Fruit fly (Drosophila melanogaster) whole organism, embryonic: ENCODE measurements around the gene Mvb12.
A peak's percentile ranks its signal among the peaks of the same experiment; 100 is the strongest.

Source experiments
- Abd-B ChIP-seq: fragments of 200-800 bp; sonication (Bioruptor generic); optimal IDR thresholded peaks from 2 replicates; lab custom pipeline; 2018; ENCODE audit warnings: missing biosample characterization, mild to moderate bottlenecking, missing genetic modification characterization, moderate library complexity
- Atf-2 ChIP-seq: fragments of 200-800 bp; sonication (Bioruptor generic); optimal IDR thresholded peaks from 2 replicates; lab custom pipeline; 2016; ENCODE audit warnings: missing biosample characterization, missing genetic modification characterization
- CG10462 ChIP-seq: fragments of 200-800 bp; sonication (Bioruptor generic); optimal IDR thresholded peaks from 2 replicates; lab custom pipeline; 2016; ENCODE audit warnings: missing biosample characterization, missing genetic modification characterization
- CG11723 ChIP-seq: fragments of 200-800 bp; sonication (Bioruptor generic); optimal IDR thresholded peaks from 2 replicates; lab custom pipeline; 2017; ENCODE audit warnings: missing biosample characterization, mild to moderate bottlenecking, missing genetic modification characterization
- CG17385 ChIP-seq: fragments of 200-800 bp; sonication (Bioruptor generic); optimal IDR thresholded peaks from 3 replicates; lab custom pipeline; 2018; ENCODE audit warnings: missing biosample characterization, mild to moderate bottlenecking, missing genetic modification characterization
- CG1832 ChIP-seq: fragments of 200-800 bp; sonication (Bioruptor generic); optimal IDR thresholded peaks from 2 replicates; lab custom pipeline; 2017; ENCODE audit warnings: missing biosample characterization, mild to moderate bottlenecking, missing genetic modification characterization, inconsistent platforms
- CG18599 ChIP-seq: fragments of 200-800 bp; sonication (Bioruptor generic); optimal IDR thresholded peaks from 3 replicates; lab custom pipeline; 2017; ENCODE audit warnings: missing biosample characterization, missing genetic modification characterization, mild to moderate bottlenecking, moderate library complexity, missing genetic modification reagents
- CG4820 ChIP-seq: fragments of 200-800 bp; sonication (Bioruptor generic); optimal IDR thresholded peaks from 3 replicates; lab custom pipeline; 2016; ENCODE audit warnings: missing biosample characterization, missing genetic modification characterization
- CG6683 ChIP-seq: fragments of 200-800 bp; sonication (Bioruptor generic); optimal IDR thresholded peaks from 2 replicates; lab custom pipeline; 2017; ENCODE audit warnings: missing biosample characterization, mild to moderate bottlenecking, missing genetic modification characterization, missing genetic modification reagents
- CG7357 ChIP-seq: fragments of 200-800 bp; sonication (Bioruptor generic); IDR thresholded peaks from 3 replicates; pipeline ENCODE4 v1.3.6; 2022; ENCODE audit warnings: missing biosample characterization, missing genetic modification characterization
- CG7745 ChIP-seq: fragments of 200-800 bp; sonication (Bioruptor generic); optimal IDR thresholded peaks from 2 replicates; lab custom pipeline; 2018; ENCODE audit warnings: missing biosample characterization, mild to moderate bottlenecking, missing genetic modification characterization, moderate library complexity
- CG8924 ChIP-seq: fragments of 200-800 bp; optimal IDR thresholded peaks from 3 replicates; lab custom pipeline; 2019; ENCODE audit warnings: missing biosample characterization, mild to moderate bottlenecking, missing genetic modification characterization, moderate library complexity
- CG9215 ChIP-seq: fragments of 200-800 bp; sonication (Bioruptor generic); IDR thresholded peaks from 2 replicates; pipeline ENCODE4 v1.3.6; 2022; ENCODE audit warnings: missing biosample characterization, missing genetic modification characterization
- CG9437 ChIP-seq: fragments of 200-800 bp; sonication (Bioruptor generic); optimal IDR thresholded peaks from 2 replicates; lab custom pipeline; 2018; ENCODE audit warnings: missing biosample characterization, mild to moderate bottlenecking, missing genetic modification characterization
- CG9876 ChIP-seq: fragments of 200-800 bp; sonication (Bioruptor generic); optimal IDR thresholded peaks from 2 replicates; lab custom pipeline; 2016; ENCODE audit warnings: missing biosample characterization, missing genetic modification characterization
- Dad ChIP-seq: fragments of 200-800 bp; sonication (Bioruptor generic); optimal IDR thresholded peaks from 3 replicates; lab custom pipeline; 2016; ENCODE audit warnings: missing biosample characterization, missing genetic modification characterization
- Dbx ChIP-seq: fragments of 200-800 bp; sonication (Bioruptor generic); IDR thresholded peaks from 3 replicates; pipeline ENCODE4 v1.3.6; 2022; ENCODE audit warnings: missing biosample characterization, missing genetic modification characterization
- Dek ChIP-seq: fragments of 200-800 bp; sonication (Bioruptor generic); optimal IDR thresholded peaks from 3 replicates; lab custom pipeline; 2019; ENCODE audit warnings: missing biosample characterization, mild to moderate bottlenecking, missing genetic modification characterization, moderate library complexity
- Eip74EF ChIP-seq, 2 experiments: fragments of 200-800 bp in 1 of 2; fragments of >200 bp in 1 of 2; sonication (Bioruptor generic) in 1 of 2; optimal IDR thresholded peaks; 2 replicates each; lab custom pipeline; 2017 to 2019; ENCODE audit warnings: missing biosample characterization in 2 of 2, missing genetic modification characterization in 2 of 2, mild to moderate bottlenecking in 1 of 2, moderate library complexity in 1 of 2
- HLH54F ChIP-seq: fragments of 200-800 bp; sonication (Bioruptor generic); optimal IDR thresholded peaks from 3 replicates; lab custom pipeline; 2016; ENCODE audit warnings: missing biosample characterization, missing genetic modification characterization
- Hr3 ChIP-seq: fragments of 200-800 bp; sonication (Bioruptor generic); optimal IDR thresholded peaks from 3 replicates; lab custom pipeline; 2016; ENCODE audit warnings: missing biosample characterization, missing genetic modification characterization
- Hr39 ChIP-seq: fragments of >200 bp; optimal IDR thresholded peaks from 2 replicates; lab custom pipeline; 2017
- Lhr ChIP-seq: fragments of 200-800 bp; sonication (Bioruptor generic); optimal IDR thresholded peaks from 3 replicates; lab custom pipeline; 2017; ENCODE audit warnings: mild to moderate bottlenecking, missing biosample characterization, missing genetic modification reagents, missing genetic modification characterization
- Lim3 ChIP-seq: fragments of 200-800 bp; sonication (Bioruptor generic); IDR thresholded peaks from 2 replicates; pipeline ENCODE4 v1.3.6; 2022; ENCODE audit warnings: missing biosample characterization, missing genetic modification characterization
- Mes4 ChIP-seq: fragments of 200-800 bp; sonication (Bioruptor generic); optimal IDR thresholded peaks from 2 replicates; lab custom pipeline; 2016; ENCODE audit warnings: missing biosample characterization, missing genetic modification characterization
- Nf-YB ChIP-seq: fragments of 200-800 bp; sonication (Bioruptor generic); optimal IDR thresholded peaks from 3 replicates; lab custom pipeline; 2019; ENCODE audit warnings: missing biosample characterization, mild to moderate bottlenecking, missing genetic modification characterization, moderate library complexity
- Opbp ChIP-seq: fragments of 200-800 bp; sonication (Bioruptor generic); IDR thresholded peaks from 3 replicates; pipeline ENCODE4 v1.3.6; 2022; ENCODE audit warnings: missing biosample characterization, missing genetic modification characterization; ENCODE audit not compliant: partially characterized antibody
- Ravus ChIP-seq: fragments of 200-800 bp; sonication (Bioruptor generic); IDR thresholded peaks from 2 replicates; pipeline ENCODE4 v1.3.6; 2022; ENCODE audit warnings: missing biosample characterization, missing genetic modification characterization
- Rx ChIP-seq: fragments of 200-800 bp; sonication (Bioruptor generic); IDR thresholded peaks from 2 replicates; pipeline ENCODE4 v1.3.6; 2022; ENCODE audit warnings: missing biosample characterization, missing genetic modification characterization
- Six4 ChIP-seq: fragments of 200-800 bp; sonication (Bioruptor generic); optimal IDR thresholded peaks from 2 replicates; lab custom pipeline; 2016; ENCODE audit warnings: missing biosample characterization, missing genetic modification characterization
- Ssrp ChIP-seq: fragments of 200-800 bp; sonication (Bioruptor generic); optimal IDR thresholded peaks from 2 replicates; lab custom pipeline; 2018; ENCODE audit warnings: missing biosample characterization, mild to moderate bottlenecking, missing genetic modification characterization, moderate library complexity
- cad ChIP-seq: fragments of >200 bp; optimal IDR thresholded peaks from 2 replicates; lab custom pipeline; 2017; ENCODE audit warnings: missing biosample characterization, missing genetic modification characterization
- croc ChIP-seq: fragments of 200-800 bp; sonication (Bioruptor generic); conservative IDR thresholded peaks from 3 replicates; pipeline ENCODE4 v1.3.6; 2022; ENCODE audit warnings: missing biosample characterization, missing genetic modification characterization
- danr ChIP-seq: fragments of 200-800 bp; sonication (Bioruptor generic); IDR thresholded peaks from 2 replicates; pipeline ENCODE4 v1.3.6; 2022; ENCODE audit warnings: missing biosample characterization, missing genetic modification characterization
- exex ChIP-seq: fragments of 200-800 bp; sonication (Bioruptor generic); optimal IDR thresholded peaks from 4 replicates; lab custom pipeline; 2018; ENCODE audit warnings: missing biosample characterization, mild to moderate bottlenecking, missing genetic modification characterization, moderate library complexity
- eyg ChIP-seq: fragments of 200-800 bp; sonication (Bioruptor generic); optimal IDR thresholded peaks from 3 replicates; lab custom pipeline; 2016; ENCODE audit warnings: missing biosample characterization, missing genetic modification characterization
- grn ChIP-seq: fragments of 200-800 bp; sonication (Bioruptor generic); optimal IDR thresholded peaks from 3 replicates; lab custom pipeline; 2017; ENCODE audit warnings: missing biosample characterization, missing genetic modification characterization
- hb ChIP-seq: fragments of 200-800 bp; sonication (Bioruptor generic); IDR thresholded peaks from 3 replicates; pipeline ENCODE4 v1.3.6; 2022; ENCODE audit warnings: missing biosample characterization, missing genetic modification characterization; ENCODE audit not compliant: partially characterized antibody
- jigr1 ChIP-seq: fragments of 200-800 bp; sonication (Bioruptor generic); IDR thresholded peaks from 3 replicates; pipeline ENCODE4 v1.3.6; 2022; ENCODE audit warnings: missing biosample characterization, missing genetic modification characterization
- jumu ChIP-seq: fragments of 200-800 bp; sonication (Bioruptor generic); optimal IDR thresholded peaks from 3 replicates; lab custom pipeline; 2016; ENCODE audit warnings: missing biosample characterization, missing genetic modification characterization
- lmd ChIP-seq: fragments of 200-800 bp; sonication (Bioruptor generic); IDR thresholded peaks from 2 replicates; pipeline ENCODE4 v1.3.6; 2022; ENCODE audit warnings: missing biosample characterization, missing genetic modification characterization
- lola ChIP-seq, 3 experiments: fragments of >200 bp in 2 of 3; fragments of 200-800 bp in 1 of 3; sonication (Bioruptor generic) in 1 of 3; optimal IDR thresholded peaks; 2 replicates each; lab custom pipeline; 2017 to 2019; ENCODE audit warnings: missing biosample characterization in 3 of 3, missing genetic modification characterization in 3 of 3, mild to moderate bottlenecking in 1 of 3, moderate library complexity in 1 of 3
- mam ChIP-seq: fragments of 200-800 bp; sonication (Bioruptor generic); optimal IDR thresholded peaks from 3 replicates; lab custom pipeline; 2016; ENCODE audit warnings: missing biosample characterization, missing genetic modification characterization
- mirr ChIP-seq: fragments of 200-800 bp; sonication (Bioruptor generic); optimal IDR thresholded peaks from 3 replicates; lab custom pipeline; 2018; ENCODE audit warnings: missing biosample characterization, mild to moderate bottlenecking, missing genetic modification characterization
- pnt ChIP-seq: fragments of 200-800 bp; sonication (Bioruptor generic); optimal IDR thresholded peaks from 3 replicates; lab custom pipeline; 2016; ENCODE audit warnings: missing biosample characterization, missing genetic modification characterization
- salm ChIP-seq: fragments of 200-800 bp; sonication (Bioruptor generic); optimal IDR thresholded peaks from 2 replicates; lab custom pipeline; 2018; ENCODE audit warnings: missing biosample characterization, mild to moderate bottlenecking, missing genetic modification characterization
- seq ChIP-seq: fragments of 200-800 bp; sonication (Bioruptor generic); IDR thresholded peaks from 2 replicates; pipeline ENCODE4 v1.3.6; 2022; ENCODE audit warnings: missing biosample characterization, missing genetic modification characterization
- sob ChIP-seq: fragments of 200-800 bp; sonication (Bioruptor generic); IDR thresholded peaks from 2 replicates; pipeline ENCODE4 v1.3.6; 2022; ENCODE audit warnings: missing biosample characterization, missing genetic modification characterization
- vvl ChIP-seq: fragments of 200-800 bp; sonication (Bioruptor generic); IDR thresholded peaks from 2 replicates; pipeline ENCODE4 v1.3.6; 2022; ENCODE audit warnings: missing biosample characterization, missing genetic modification characterization
- zen2 ChIP-seq: fragments of 200-800 bp; sonication (Bioruptor generic); IDR thresholded peaks from 3 replicates; pipeline ENCODE4 v1.3.6; 2022; ENCODE audit warnings: missing biosample characterization, missing genetic modification characterization; ENCODE audit not compliant: partially characterized antibody
- zf30C ChIP-seq: fragments of 200-800 bp; sonication (Bioruptor generic); optimal IDR thresholded peaks from 3 replicates; lab custom pipeline; 2018; ENCODE audit warnings: missing biosample characterization, mild to moderate bottlenecking, missing genetic modification characterization

The Mvb12 gene

DNA sequence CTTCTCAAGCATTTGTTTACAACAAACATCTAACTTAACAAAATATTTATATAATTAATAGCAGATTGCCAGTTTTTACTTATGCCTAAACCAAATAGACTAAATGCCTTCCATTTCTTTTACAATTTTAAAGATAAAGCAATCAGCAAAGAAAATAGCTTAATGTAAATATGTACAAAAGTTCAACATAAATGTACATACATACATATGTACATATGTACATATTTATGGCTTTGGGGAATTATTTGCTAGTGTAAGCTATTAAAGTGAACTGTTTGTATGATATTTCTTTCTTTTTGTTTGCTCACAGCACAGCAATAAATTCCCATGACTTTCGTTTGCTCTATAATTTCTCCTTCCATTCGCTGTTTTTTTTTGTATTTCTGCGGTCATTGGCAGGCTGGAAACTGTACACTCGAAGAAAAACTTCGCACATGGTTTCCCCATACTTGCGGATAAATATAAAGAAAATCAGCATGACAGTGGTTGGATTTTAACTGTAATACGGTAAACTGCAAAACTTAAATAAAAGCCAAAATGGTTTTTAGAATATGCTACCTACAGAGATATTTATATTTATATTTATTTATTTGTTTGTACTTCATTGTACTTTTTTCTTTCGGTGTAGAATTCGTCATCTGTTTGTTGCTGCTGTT, 39.9 kb upstream of the Mvb12 start (continued):
- TF ChIP-seq mam (GFP tag; lab: Kevin White, UChicago) = no peak
- TF ChIP-seq eyg (GFP tag; lab: Kevin White, UChicago) = no peak
- TF ChIP-seq lola (GFP tag; optimal IDR thresholded peaks at IDR 0.05; lab: Kevin White, UChicago) = no peak
- TF ChIP-seq sob (GFP tag; lab: Robert Waterston, UW) = no peak
- TF ChIP-seq CG9876 (GFP tag; lab: Kevin White, UChicago) = no peak
- no peak for TF ChIP-seq vvl (GFP tag; lab: Robert Waterston, UW)
- no peak for TF ChIP-seq Ravus (GFP tag; lab: Robert Waterston, UW)
- no peak for TF ChIP-seq CG4820 (GFP tag; lab: Kevin White, UChicago)
- peak; percentile 7 for TF ChIP-seq HLH54F (GFP tag; lab: Kevin White, UChicago)
- no peak for TF ChIP-seq Dek (tag; lab: Kevin White, UChicago)
- TF ChIP-seq CG1832 (GFP tag; lab: Kevin White, UChicago) = no peak
- TF ChIP-seq jigr1 (GFP tag; lab: Robert Waterston, UW) = no peak
- no peak for TF ChIP-seq jumu (GFP tag; lab: Kevin White, UChicago)
- no peak for TF ChIP-seq Lhr (GFP tag; lab: Kevin White, UChicago)
- TF ChIP-seq Atf-2 (GFP tag; lab: Kevin White, UChicago) = no peak
- TF ChIP-seq Eip74EF (GFP tag; optimal IDR thresholded peaks at IDR 0.05; lab: Kevin White, UChicago) = no peak
- no peak for TF ChIP-seq CG17385 (GFP tag; lab: Kevin White, UChicago)
- no peak for TF ChIP-seq Dbx (GFP tag; lab: Robert Waterston, UW)
- TF ChIP-seq zen2 (GFP tag; lab: Robert Waterston, UW) = no peak
- peak; percentile 47 for TF ChIP-seq CG18599 (GFP tag; lab: Kevin White, UChicago)
- TF ChIP-seq Hr39 = no peak
- no peak for TF ChIP-seq CG6683 (GFP tag; lab: Kevin White, UChicago)
- TF ChIP-seq seq (GFP tag; lab: Robert Waterston, UW) = peak; percentile 35; the same call in 1 of the 2 replicates
- TF ChIP-seq exex (tag; lab: Kevin White, UChicago) = no peak
- TF ChIP-seq Nf-YB = no peak
- TF ChIP-seq CG9437 = no peak
- TF ChIP-seq lmd (GFP tag; lab: Robert Waterston, UW) = peak; percentile 37; the same call in 1 of the 2 replicates
- TF ChIP-seq Ssrp (tag; lab: Kevin White, UChicago) = no peak
- TF ChIP-seq cad (GFP tag; lab: Kevin White, UChicago) = no peak
- TF ChIP-seq CG7745 (tag; lab: Kevin White, UChicago) = no peak
- no peak for TF ChIP-seq Hr3 (GFP tag; lab: Kevin White, UChicago)
- TF ChIP-seq CG7357 = no peak
- no peak for TF ChIP-seq Six4
- TF ChIP-seq croc (GFP tag; lab: Robert Waterston, UW) = no peak
- no peak for TF ChIP-seq danr
- TF ChIP-seq mirr (GFP tag; lab: Kevin White, UChicago) = no peak
- no peak for TF ChIP-seq CG9215 (GFP tag; lab: Robert Waterston, UW)
- no peak for TF ChIP-seq Abd-B (GFP tag; lab: Kevin White, UChicago)
- no peak for TF ChIP-seq CG10462
- TF ChIP-seq pnt (GFP tag; lab: Kevin White, UChicago) = no peak
- TF ChIP-seq hb (GFP tag; lab: Robert Waterston, UW) = no peak
- no peak for TF ChIP-seq Dad
- TF ChIP-seq Lim3 (GFP tag; lab: Robert Waterston, UW) = no peak
- no peak for TF ChIP-seq CG8924
- TF ChIP-seq salm (tag; lab: Kevin White, UChicago) = no peak
- TF ChIP-seq Mes4 (GFP tag; lab: Kevin White, UChicago) = no peak
- TF ChIP-seq Opbp (GFP tag; lab: Robert Waterston, UW) = no peak
- TF ChIP-seq grn (GFP tag; lab: Kevin White, UChicago) = no peak
- no peak for TF ChIP-seq zf30C (GFP tag; lab: Kevin White, UChicago)
- TF ChIP-seq CG11723 (GFP tag; lab: Kevin White, UChicago) = no peak
- no peak for TF ChIP-seq Rx (GFP tag; lab: Robert Waterston, UW)
